Worm (Caenorhabditis elegans): Measurements from ENCODE around the gene C25E10.5.

The C25E10.5 gene

DNA sequence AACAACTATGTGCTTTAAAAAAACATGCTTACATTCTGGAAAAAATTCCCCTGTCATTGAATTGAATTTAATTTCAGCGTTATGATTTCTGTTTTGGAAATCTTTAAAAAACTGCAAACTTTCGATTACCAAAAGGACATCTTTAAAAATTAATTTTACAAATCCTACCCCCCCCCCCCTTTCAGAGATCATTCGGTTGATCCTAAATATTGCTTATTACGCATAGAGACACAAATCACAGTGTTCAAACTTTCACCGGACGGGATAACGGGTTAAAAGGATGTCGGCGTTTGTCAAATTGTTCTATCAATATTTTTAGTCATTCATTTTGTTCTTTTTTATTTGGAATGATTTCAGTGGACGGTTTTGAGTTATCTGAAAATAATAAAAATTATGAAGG is 2.9 kb downstream of the C25E10.5 start, which contains the start of gene C25E10.4:
Gene C25E10.4 (plus strand): TSS at position 301 of the 400 bp plus-strand sequence.
- TF ChIP-seq flt-1 (GFP tag; IDR thresholded peaks at IDR 0.05) (no peak), ztf-23 (GFP tag; IDR thresholded peaks at IDR 0.05) (no peak), ztf-29 (GFP tag; IDR thresholded peaks at IDR 0.05) (no peak), med-1 (GFP tag; optimal IDR thresholded peaks at IDR 0.05; ENCODE audit: insufficient read depth) (no peak), klf-2 (GFP tag; conservative IDR thresholded peaks at IDR 0.05) (no peak), T22C8.4 (GFP tag; IDR thresholded peaks at IDR 0.05) (no peak), tab-1 (GFP tag; IDR thresholded peaks at IDR 0.05) (no peak), ref-1 (GFP tag; conservative IDR thresholded peaks at IDR 0.05) (no peak), cog-1 (tag; optimal IDR thresholded peaks at IDR 0.05) (no peak)

DNA sequence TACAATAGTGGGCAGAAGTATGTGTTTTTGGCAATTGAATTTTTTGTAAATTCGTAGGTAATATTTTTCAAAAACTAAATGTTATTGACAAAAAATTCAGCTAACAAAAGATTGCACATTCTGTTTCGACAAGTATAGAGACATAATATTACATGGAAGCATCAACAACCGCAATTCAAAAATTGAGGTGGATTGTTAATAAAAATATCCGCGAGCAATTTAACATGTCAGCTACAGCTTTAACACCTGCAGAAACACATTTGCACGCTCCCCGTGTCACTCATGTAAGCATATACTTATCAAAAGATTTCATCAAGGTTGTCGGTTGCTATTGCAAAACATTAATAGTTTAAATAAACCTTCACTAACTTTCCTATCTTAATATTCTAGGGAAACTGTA is 5.3 kb downstream of the C25E10.5 start, which contains the start of gene srsx-34:
Gene srsx-34 (plus strand): TSS at position 301 of the 400 bp plus-strand sequence.
- TF ChIP-seq med-1 (GFP tag; optimal IDR thresholded peaks at IDR 0.05; ENCODE audit: insufficient read depth) (no peak), ztf-29 (GFP tag; IDR thresholded peaks at IDR 0.05) (no peak), ref-1 (GFP tag; conservative IDR thresholded peaks at IDR 0.05) (no peak), klf-2 (GFP tag; conservative IDR thresholded peaks at IDR 0.05) (no peak), tab-1 (GFP tag; IDR thresholded peaks at IDR 0.05) (no peak), flt-1 (GFP tag; IDR thresholded peaks at IDR 0.05) (no peak), cog-1 (tag; optimal IDR thresholded peaks at IDR 0.05) (no peak), T22C8.4 (GFP tag; IDR thresholded peaks at IDR 0.05) (no peak)

DNA sequence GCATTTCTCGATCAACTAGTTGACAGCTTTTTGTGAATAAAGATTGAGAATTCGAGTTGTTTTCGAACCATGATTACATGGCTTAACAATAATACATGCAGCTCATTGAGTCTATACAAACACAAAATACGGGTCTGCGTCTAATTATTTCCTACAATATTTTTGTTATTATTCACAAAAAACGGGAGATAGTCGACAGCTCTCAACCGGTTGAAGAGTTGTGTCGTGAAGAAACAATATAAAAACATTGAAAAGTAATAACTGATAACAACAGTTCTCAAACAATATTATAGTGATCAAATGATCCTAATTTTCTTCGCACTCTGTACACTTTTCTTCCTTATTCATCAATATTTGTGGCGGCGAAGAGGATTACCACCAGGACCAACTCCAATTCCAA is 10.7 kb downstream of the C25E10.5 start, which contains the start of gene cyp-33B1:
Gene cyp-33B1 (plus strand): TSS at position 301 of the 400 bp plus-strand sequence.
- TF ChIP-seq T22C8.4 (GFP tag; IDR thresholded peaks at IDR 0.05) (no peak), ztf-29 (GFP tag; IDR thresholded peaks at IDR 0.05) (no peak), ztf-23 (GFP tag; IDR thresholded peaks at IDR 0.05) (no peak)

DNA sequence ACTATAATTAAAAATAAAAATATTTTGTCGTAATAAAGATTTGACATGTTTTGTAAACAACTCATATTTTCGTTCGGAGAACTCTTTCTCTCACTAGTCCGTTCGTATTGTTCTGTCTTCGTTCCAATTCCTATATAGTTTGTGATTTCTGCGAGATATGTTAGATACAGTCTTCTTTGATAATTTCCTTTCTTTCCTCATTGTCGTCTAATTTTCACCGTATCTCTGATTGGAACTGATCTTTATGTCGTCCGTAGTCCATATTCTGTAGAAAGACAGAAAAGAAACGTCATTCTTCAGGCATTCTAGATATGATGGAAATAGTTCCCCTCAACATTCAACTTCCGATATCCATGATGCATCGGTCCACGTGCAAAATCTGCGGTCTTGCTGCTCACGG is 14.5 kb downstream of the C25E10.5 start, which contains the start of gene nhr-30:
Gene nhr-30 (plus strand): TSS at position 301 of the 400 bp plus-strand sequence.
- TF ChIP-seq T22C8.4 (GFP tag; IDR thresholded peaks at IDR 0.05) (no peak), med-1 (GFP tag; optimal IDR thresholded peaks at IDR 0.05; ENCODE audit: insufficient read depth) (no peak), ztf-29 (GFP tag; IDR thresholded peaks at IDR 0.05) (no peak), cog-1 (tag; optimal IDR thresholded peaks at IDR 0.05) (no peak), tab-1 (GFP tag; IDR thresholded peaks at IDR 0.05) (no peak), ztf-23 (GFP tag; IDR thresholded peaks at IDR 0.05) (no peak), flt-1 (GFP tag; IDR thresholded peaks at IDR 0.05) (no peak), ref-1 (GFP tag; conservative IDR thresholded peaks at IDR 0.05) (no peak), klf-2 (GFP tag; conservative IDR thresholded peaks at IDR 0.05) (no peak)

DNA sequence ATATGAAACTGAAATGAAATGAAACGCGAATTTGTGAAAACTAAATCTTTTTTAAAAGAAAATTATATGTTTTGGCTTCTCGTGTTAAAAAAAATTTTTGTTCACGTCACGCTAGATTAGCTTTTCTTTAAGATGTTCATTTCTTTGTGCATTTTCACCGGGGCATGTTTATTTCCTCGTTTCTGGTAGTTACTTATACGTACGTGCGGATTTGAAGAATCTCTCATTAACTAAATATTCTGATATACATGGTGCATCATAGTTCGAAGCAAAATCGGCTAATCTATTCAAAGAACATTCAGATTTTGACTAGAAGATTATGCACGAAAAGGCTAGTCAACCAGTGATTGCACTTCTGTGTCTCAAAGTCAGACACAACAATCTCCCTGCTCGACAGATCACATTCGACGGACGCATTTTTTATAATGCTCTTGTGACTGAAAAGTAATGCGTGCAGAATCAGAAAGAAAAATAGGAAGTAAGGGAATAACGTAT is 17.3 kb downstream of the C25E10.5 start, which contains the start of gene C25E10.17:
Gene C25E10.17 (minus strand): TSS at position 51 of the 495 bp plus-strand sequence.
- TF ChIP-seq klf-2 (GFP tag; conservative IDR thresholded peaks at IDR 0.05) (no peak), ztf-23 (GFP tag; IDR thresholded peaks at IDR 0.05) (no peak), flt-1 (GFP tag; IDR thresholded peaks at IDR 0.05) (no peak), cog-1 (tag; optimal IDR thresholded peaks at IDR 0.05) (no peak), ztf-29 (GFP tag; IDR thresholded peaks at IDR 0.05) (no peak), T22C8.4 (GFP tag; IDR thresholded peaks at IDR 0.05) (no peak), ref-1 (GFP tag; conservative IDR thresholded peaks at IDR 0.05) (no peak), tab-1 (GFP tag; IDR thresholded peaks at IDR 0.05) (no peak), med-1 (GFP tag; optimal IDR thresholded peaks at IDR 0.05; ENCODE audit: insufficient read depth) (no peak)

DNA sequence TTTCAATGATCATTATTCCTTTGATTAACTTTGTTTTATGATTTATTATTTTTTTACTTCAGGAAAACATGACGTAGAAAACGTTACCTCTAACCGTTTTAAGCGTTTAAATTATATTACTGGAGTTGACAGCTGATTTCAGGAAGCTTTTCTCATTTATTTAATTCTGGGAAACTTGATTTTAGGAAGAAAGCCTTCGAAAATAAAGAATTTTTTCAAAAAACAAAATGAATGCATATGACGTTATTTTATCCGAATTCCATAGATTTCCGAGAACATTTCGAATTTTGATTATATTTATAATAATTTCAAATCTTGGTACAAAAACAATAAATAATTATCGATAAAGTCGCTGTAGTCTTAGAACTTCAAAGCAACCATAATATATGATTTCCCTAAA is 18.9 kb downstream of the C25E10.5 start:
- TF ChIP-seq cog-1 (tag; optimal IDR thresholded peaks at IDR 0.05) (no peak), ztf-23 (GFP tag; IDR thresholded peaks at IDR 0.05) (no peak), tab-1 (GFP tag; IDR thresholded peaks at IDR 0.05) (no peak), klf-2 (GFP tag; conservative IDR thresholded peaks at IDR 0.05) (no peak), flt-1 (GFP tag; IDR thresholded peaks at IDR 0.05) (no peak), ref-1 (GFP tag; conservative IDR thresholded peaks at IDR 0.05) (no peak), med-1 (GFP tag; optimal IDR thresholded peaks at IDR 0.05; ENCODE audit: insufficient read depth) (no peak)

DNA sequence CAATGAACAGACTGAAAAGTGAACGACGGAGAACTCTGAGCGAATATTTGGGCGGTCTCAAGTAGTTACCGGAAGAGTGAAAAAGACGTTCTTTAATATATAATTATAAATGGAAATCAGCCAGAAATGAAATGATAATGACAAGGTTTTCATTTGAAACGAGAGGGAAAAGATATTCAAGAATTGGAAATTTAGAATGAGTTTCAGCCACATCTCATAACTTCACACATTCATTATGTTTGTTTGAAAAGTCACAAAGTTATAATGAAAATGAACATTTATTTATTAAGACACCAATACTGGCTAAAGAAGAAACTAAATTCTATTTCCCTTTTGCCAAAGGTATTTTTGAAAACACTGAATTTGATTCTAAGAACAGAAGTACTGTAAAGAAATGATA is 20.8 kb downstream of the C25E10.5 start, which contains the start of gene C25E10.7:
Gene C25E10.7 (minus strand): TSS at position 101 of the 400 bp plus-strand sequence.
- TF ChIP-seq T22C8.4 (GFP tag; IDR thresholded peaks at IDR 0.05) (no peak), ztf-23 (GFP tag; IDR thresholded peaks at IDR 0.05) (no peak), ref-1 (GFP tag; conservative IDR thresholded peaks at IDR 0.05) (no peak), tab-1 (GFP tag; IDR thresholded peaks at IDR 0.05) (no peak), cog-1 (tag; optimal IDR thresholded peaks at IDR 0.05) (no peak), ztf-29 (GFP tag; IDR thresholded peaks at IDR 0.05) (no peak), klf-2 (GFP tag; conservative IDR thresholded peaks at IDR 0.05) (no peak)

DNA sequence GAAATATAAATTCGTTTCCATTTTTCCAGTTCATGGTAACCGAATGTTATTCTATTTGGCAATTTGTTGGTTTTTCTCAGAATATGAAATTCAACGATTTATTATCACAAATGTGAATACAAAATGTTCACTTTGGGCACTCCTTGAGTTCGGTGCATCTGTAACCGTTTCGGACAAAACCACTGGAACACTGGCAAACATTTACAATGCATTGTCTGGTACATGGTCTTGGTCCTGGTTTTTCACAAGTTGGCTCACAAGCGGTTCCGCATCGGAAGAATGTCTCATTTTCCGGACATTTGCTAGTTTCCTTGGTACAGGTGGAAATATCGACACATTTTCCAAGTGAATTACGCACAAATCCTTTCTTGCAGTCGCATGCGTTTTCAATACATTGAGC is 22.9 kb downstream of the C25E10.5 start:
- TF ChIP-seq ztf-23 (GFP tag; IDR thresholded peaks at IDR 0.05): no peak
- TF ChIP-seq klf-2 (GFP tag; conservative IDR thresholded peaks at IDR 0.05): no peak
- TF ChIP-seq ztf-29 (GFP tag; IDR thresholded peaks at IDR 0.05): no peak
- TF ChIP-seq flt-1 (GFP tag; IDR thresholded peaks at IDR 0.05): no peak
- no peak for TF ChIP-seq med-1 (GFP tag; optimal IDR thresholded peaks at IDR 0.05; ENCODE audit: insufficient read depth)
- no peak for TF ChIP-seq tab-1 (GFP tag; IDR thresholded peaks at IDR 0.05)
- TF ChIP-seq cog-1 (tag; optimal IDR thresholded peaks at IDR 0.05): no peak

DNA sequence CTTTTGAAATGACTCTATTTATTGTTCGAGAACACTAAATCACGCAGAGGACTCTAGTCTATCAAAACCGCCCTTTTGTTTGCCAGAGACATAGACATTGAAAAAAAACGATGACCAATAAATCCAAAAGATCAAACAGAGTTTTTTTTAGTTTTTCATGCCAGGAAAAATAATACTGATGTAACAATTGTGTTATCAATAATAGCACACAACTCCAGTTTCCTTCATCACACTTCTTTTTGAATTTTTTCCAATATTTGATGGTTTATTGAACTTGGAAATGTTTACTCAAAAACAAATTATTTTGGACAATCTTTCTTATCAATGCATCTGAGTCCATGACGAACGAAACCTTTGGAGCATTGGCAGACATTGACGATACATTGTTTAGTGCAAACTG is 23.6 kb downstream of the C25E10.5 start, which contains the start of gene C25E10.8:
Gene C25E10.8 (minus strand): TSS at position 101 of the 400 bp plus-strand sequence.
- TF ChIP-seq cog-1 (tag; optimal IDR thresholded peaks at IDR 0.05): no peak
- no peak for TF ChIP-seq med-1 (GFP tag; optimal IDR thresholded peaks at IDR 0.05; ENCODE audit: insufficient read depth)
- TF ChIP-seq ztf-29 (GFP tag; IDR thresholded peaks at IDR 0.05): no peak
- no peak for TF ChIP-seq T22C8.4 (GFP tag; IDR thresholded peaks at IDR 0.05)
- TF ChIP-seq klf-2 (GFP tag; conservative IDR thresholded peaks at IDR 0.05): no peak
- TF ChIP-seq tab-1 (GFP tag; IDR thresholded peaks at IDR 0.05): no peak
- TF ChIP-seq flt-1 (GFP tag; IDR thresholded peaks at IDR 0.05): no peak
- no peak for TF ChIP-seq ref-1 (GFP tag; conservative IDR thresholded peaks at IDR 0.05)
- TF ChIP-seq ztf-23 (GFP tag; IDR thresholded peaks at IDR 0.05): no peak

DNA sequence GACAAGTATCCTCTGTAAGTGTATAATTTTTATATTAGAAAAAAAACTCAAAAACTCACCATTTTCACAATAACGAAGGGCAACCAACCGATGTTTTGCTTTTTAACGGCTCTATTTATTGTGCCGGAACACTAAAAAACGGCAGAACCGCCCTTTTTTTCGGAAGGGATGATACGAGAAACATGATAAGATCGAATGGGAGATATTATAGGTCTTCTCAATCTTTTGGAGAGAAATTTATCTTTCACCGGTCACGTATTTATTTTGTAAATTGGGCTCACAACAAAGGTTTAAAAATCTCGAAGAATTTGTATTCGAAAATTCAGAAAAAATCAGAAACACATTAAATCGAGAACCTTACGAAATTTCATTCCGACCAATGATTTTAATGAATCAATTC is 24.4 kb downstream of the C25E10.5 start, which contains the start of gene swm-1:
Gene swm-1 (minus strand): TSS at position 101 of the 400 bp plus-strand sequence.
- TF ChIP-seq flt-1 (GFP tag; IDR thresholded peaks at IDR 0.05) (no peak), klf-2 (GFP tag; conservative IDR thresholded peaks at IDR 0.05) (no peak), ref-1 (GFP tag; conservative IDR thresholded peaks at IDR 0.05) (no peak), cog-1 (tag; optimal IDR thresholded peaks at IDR 0.05) (no peak), med-1 (GFP tag; optimal IDR thresholded peaks at IDR 0.05; ENCODE audit: insufficient read depth) (no peak), ztf-29 (GFP tag; IDR thresholded peaks at IDR 0.05) (no peak)
